Worm (Caenorhabditis elegans) whole organism, young adult: Measurements from ENCODE around the gene srw-39.

Experiments
- B0035.1 ChIP-seq: sonication (generic microtip); optimal IDR thresholded peaks from 2 replicates; lab custom pipeline; 2016; ENCODE audit warnings: missing genetic modification characterization, mild to moderate bottlenecking, missing compliant biosample characterization, missing genotype, missing genetic modification reagents
- B0261.1 ChIP-seq: sonication (generic microtip); optimal IDR thresholded peaks from 2 replicates; lab custom pipeline; 2016; ENCODE audit warnings: mild to moderate bottlenecking, missing genetic modification characterization, moderate library complexity, missing compliant biosample characterization
- B0336.3 ChIP-seq: fragments of 200-800 bp; sonication (Bioruptor generic); IDR thresholded peaks from 2 replicates; pipeline ENCODE4 v1.3.6; 2022; ENCODE audit warnings: missing genetic modification characterization, missing compliant biosample characterization
- F10E7.11 ChIP-seq: sonication (generic microtip); optimal IDR thresholded peaks from 2 replicates; lab custom pipeline; 2017; ENCODE audit warnings: mild to moderate bottlenecking, missing genetic modification characterization, moderate library complexity, missing compliant biosample characterization
- F22D6.2 ChIP-seq: sonication (generic microtip); optimal IDR thresholded peaks from 2 replicates; lab custom pipeline; 2016; ENCODE audit warnings: mild to moderate bottlenecking, missing genetic modification characterization, missing compliant biosample characterization
- F33H1.4 ChIP-seq: fragments of 200-800 bp; sonication (Bioruptor generic); IDR thresholded peaks from 2 replicates; pipeline ENCODE4 v1.3.6; 2022; ENCODE audit warnings: missing genetic modification reagents, missing genetic modification characterization, missing compliant biosample characterization
- F37B4.10 ChIP-seq: fragments of 200-800 bp; sonication (Bioruptor generic); IDR thresholded peaks from 2 replicates; pipeline ENCODE4 v1.3.6; 2022; ENCODE audit warnings: missing genetic modification characterization, missing compliant biosample characterization
- Y53G8AR.9 ChIP-seq: fragments of 200-800 bp; sonication (Bioruptor generic); conservative IDR thresholded peaks from 2 replicates; pipeline ENCODE4 v1.3.6; 2022; ENCODE audit warnings: missing genetic modification reagents, missing genetic modification characterization, missing compliant biosample characterization
- Y79H2A.3 ChIP-seq: fragments of 200-800 bp; sonication (Bioruptor generic); conservative IDR thresholded peaks from 2 replicates; pipeline ENCODE4 v1.3.6; 2022; ENCODE audit warnings: missing genetic modification reagents, missing genetic modification characterization, missing compliant biosample characterization
- ZK185.1 ChIP-seq: sonication (generic microtip); optimal IDR thresholded peaks from 2 replicates; lab custom pipeline; 2016; ENCODE audit warnings: mild to moderate bottlenecking, missing genetic modification characterization, missing compliant biosample characterization; ENCODE audit not compliant: poor library complexity, severe bottlenecking
- aptf-2 ChIP-seq: fragments of 200-800 bp; sonication (Bioruptor generic); conservative IDR thresholded peaks from 2 replicates; pipeline ENCODE4 v1.3.6; 2022; ENCODE audit warnings: missing genetic modification reagents, missing genetic modification characterization, missing compliant biosample characterization
- attf-3 ChIP-seq: fragments of 200-800 bp; sonication (Bioruptor generic); conservative IDR thresholded peaks from 2 replicates; pipeline ENCODE4 v1.3.6; 2022; ENCODE audit warnings: missing genetic modification reagents, missing genetic modification characterization, missing compliant biosample characterization
- bed-2 ChIP-seq: fragments of 200-800 bp; sonication (Bioruptor generic); IDR thresholded peaks from 2 replicates; pipeline ENCODE4 v1.3.6; 2022; ENCODE audit warnings: missing genetic modification reagents, missing genetic modification characterization, missing compliant biosample characterization
- ccch-3 ChIP-seq: fragments of 200-800 bp; sonication (Bioruptor generic); optimal IDR thresholded peaks from 2 replicates; lab custom pipeline; 2018; ENCODE audit warnings: mild to moderate bottlenecking, missing genetic modification characterization, missing compliant biosample characterization
- ceh-27 ChIP-seq: fragments of 200-800 bp; sonication (Bioruptor generic); optimal IDR thresholded peaks from 2 replicates; lab custom pipeline; 2018; ENCODE audit warnings: mild to moderate bottlenecking, missing genetic modification characterization, moderate library complexity, missing compliant biosample characterization
- dpl-1 ChIP-seq: fragments of 150-350 bp; optimal IDR thresholded peaks from 2 replicates; lab custom pipeline; 2014; ENCODE audit warnings: missing biosample characterization, missing genetic modification reagents, missing genetic modification characterization
- egl-18 ChIP-seq: fragments of 200-800 bp; sonication (Bioruptor generic); IDR thresholded peaks from 2 replicates; pipeline ENCODE4 v1.3.6; 2022; ENCODE audit warnings: missing genetic modification reagents, missing genetic modification characterization, missing compliant biosample characterization
- fkh-3 ChIP-seq: sonication (generic microtip); optimal IDR thresholded peaks from 2 replicates; lab custom pipeline; 2016; ENCODE audit warnings: mild to moderate bottlenecking, missing genetic modification characterization, missing compliant biosample characterization
- gei-17 ChIP-seq: fragments of 200-800 bp; sonication (Bioruptor generic); optimal IDR thresholded peaks from 2 replicates; lab custom pipeline; 2018; ENCODE audit warnings: mild to moderate bottlenecking, missing genetic modification characterization, missing compliant biosample characterization
- him-1 ChIP-seq: sonication (generic microtip); optimal IDR thresholded peaks from 2 replicates; lab custom pipeline; 2016; ENCODE audit warnings: missing genotype, missing genetic modification reagents, missing genetic modification characterization, missing compliant biosample characterization
- hmg-20 ChIP-seq: fragments of 200-800 bp; sonication (Bioruptor generic); IDR thresholded peaks from 2 replicates; pipeline ENCODE4 v1.3.6; 2022; ENCODE audit warnings: missing genetic modification reagents, missing genetic modification characterization, missing compliant biosample characterization
- hrde-1 ChIP-seq: sonication (generic microtip); optimal IDR thresholded peaks from 2 replicates; lab custom pipeline; 2016; ENCODE audit warnings: missing genetic modification characterization, mild to moderate bottlenecking, missing compliant biosample characterization, moderate library complexity, missing genotype, missing genetic modification reagents, borderline replicate concordance
- lag-1 ChIP-seq: fragments of 200-800 bp; sonication (Bioruptor generic); IDR thresholded peaks from 2 replicates; pipeline ENCODE4 v1.3.6; 2022; ENCODE audit warnings: missing genetic modification reagents, missing genetic modification characterization, missing compliant biosample characterization
- let-526 ChIP-seq: fragments of 200-800 bp; sonication (Bioruptor generic); IDR thresholded peaks from 2 replicates; pipeline ENCODE4 v1.3.6; 2022; ENCODE audit warnings: missing genetic modification reagents, missing genetic modification characterization, missing compliant biosample characterization
- lin-40 ChIP-seq: sonication (generic microtip); optimal IDR thresholded peaks from 2 replicates; lab custom pipeline; 2016; ENCODE audit warnings: missing genetic modification characterization, mild to moderate bottlenecking, missing compliant biosample characterization, missing genotype, missing genetic modification reagents
- lsl-1 ChIP-seq: fragments of 200-800 bp; sonication (Bioruptor generic); optimal IDR thresholded peaks from 2 replicates; lab custom pipeline; 2018; ENCODE audit warnings: mild to moderate bottlenecking, missing genetic modification characterization, moderate library complexity, missing compliant biosample characterization
- madf-10 ChIP-seq: sonication (generic microtip); optimal IDR thresholded peaks from 2 replicates; lab custom pipeline; 2016; ENCODE audit warnings: mild to moderate bottlenecking, missing genetic modification characterization, missing compliant biosample characterization
- madf-3 ChIP-seq: fragments of 200-800 bp; sonication (Bioruptor generic); IDR thresholded peaks from 2 replicates; pipeline ENCODE4 v1.3.6; 2022; ENCODE audit warnings: missing genetic modification reagents, missing genetic modification characterization, missing compliant biosample characterization
- madf-6 ChIP-seq: fragments of 200-800 bp; sonication (Bioruptor generic); IDR thresholded peaks from 2 replicates; pipeline ENCODE4 v1.3.6; 2022; ENCODE audit warnings: missing genetic modification reagents, missing genetic modification characterization, missing compliant biosample characterization
- madf-8 ChIP-seq: fragments of 200-800 bp; sonication (Bioruptor generic); conservative IDR thresholded peaks from 2 replicates; pipeline ENCODE4 v1.3.6; 2022; ENCODE audit warnings: missing genetic modification reagents, missing genetic modification characterization, missing compliant biosample characterization
- nfyb-1 ChIP-seq: fragments of 200-800 bp; sonication (Bioruptor generic); IDR thresholded peaks from 2 replicates; pipeline ENCODE4 v1.3.6; 2022; ENCODE audit warnings: missing genetic modification reagents, missing genetic modification characterization, missing compliant biosample characterization
- pha-4 ChIP-seq: fragments of 150-350 bp; sonication (generic microtip); optimal IDR thresholded peaks from 2 replicates; lab custom pipeline; 2014; ENCODE audit warnings: missing biosample characterization, missing genetic modification reagents, missing genetic modification characterization
- rec-8 ChIP-seq, 2 experiments: sonication (generic microtip); optimal IDR thresholded peaks; 2 replicates each; lab custom pipeline; 2016; ENCODE audit warnings: mild to moderate bottlenecking in 2 of 2, missing genetic modification characterization in 2 of 2, missing genetic modification reagents in 2 of 2, missing genotype in 2 of 2, missing biosample characterization in 1 of 2, missing compliant biosample characterization in 1 of 2, moderate library complexity in 1 of 2
- repo-1 ChIP-seq: sonication (generic microtip); optimal IDR thresholded peaks from 2 replicates; lab custom pipeline; 2017; ENCODE audit warnings: mild to moderate bottlenecking, missing genetic modification characterization, missing compliant biosample characterization
- sdz-38 ChIP-seq: sonication (generic microtip); optimal IDR thresholded peaks from 2 replicates; lab custom pipeline; 2016; ENCODE audit warnings: missing genotype, missing genetic modification characterization, missing compliant biosample characterization
- snpc-3.4 ChIP-seq: sonication (generic microtip); optimal IDR thresholded peaks from 2 replicates; lab custom pipeline; 2017; ENCODE audit warnings: missing genetic modification characterization, mild to moderate bottlenecking, missing compliant biosample characterization, antibody characterized with exemption, moderate library complexity, missing genotype, missing genetic modification reagents
- tlf-1 ChIP-seq: fragments of 200-800 bp; sonication (Bioruptor generic); optimal IDR thresholded peaks from 2 replicates; lab custom pipeline; 2018; ENCODE audit warnings: mild to moderate bottlenecking, missing genetic modification characterization, missing compliant biosample characterization
- unc-130 ChIP-seq: sonication (generic microtip); optimal IDR thresholded peaks from 2 replicates; lab custom pipeline; 2016; ENCODE audit warnings: missing genetic modification reagents, missing genetic modification characterization, missing compliant biosample characterization
- zfh-2 ChIP-seq: fragments of 200-800 bp; sonication (Bioruptor generic); conservative IDR thresholded peaks from 2 replicates; pipeline ENCODE4 v1.3.6; 2022; ENCODE audit warnings: missing genetic modification reagents, missing genetic modification characterization, missing compliant biosample characterization
- ztf-26 ChIP-seq: sonication (generic microtip); optimal IDR thresholded peaks from 2 replicates; lab custom pipeline; 2017; ENCODE audit warnings: missing genetic modification characterization, missing compliant biosample characterization

The srw-39 gene

ce11 chrV:20162290-20163104, 9.3 kb downstream of the srw-39 start (continued):
- TF ChIP-seq F22D6.2 (tag; lab: Kevin White, UChicago) = no peak
- no peak for TF ChIP-seq lin-40 (tag; lab: Kevin White, UChicago)
- TF ChIP-seq rec-8 (tag; optimal IDR thresholded peaks at IDR 0.05; lab: Kevin White, UChicago) = no peak
- TF ChIP-seq ztf-26 (tag; lab: Kevin White, UChicago) = no peak
- no peak for TF ChIP-seq ccch-3 (GFP tag; lab: Kevin White, UChicago)
- TF ChIP-seq fkh-3 (tag; lab: Kevin White, UChicago) = no peak
- TF ChIP-seq Y79H2A.3 (GFP tag; lab: Robert Waterston, UW) = no peak
- no peak for TF ChIP-seq hrde-1 (tag; lab: Kevin White, UChicago)
- TF ChIP-seq lsl-1 (GFP tag; lab: Kevin White, UChicago) = no peak
- no peak for TF ChIP-seq let-526 (GFP tag; lab: Robert Waterston, UW)
- no peak for TF ChIP-seq F33H1.4 (GFP tag; lab: Robert Waterston, UW)
- TF ChIP-seq madf-10 (tag; lab: Kevin White, UChicago) = peak; percentile 44
- TF ChIP-seq snpc-3.4 (tag; lab: Kevin White, UChicago) = peak; percentile 12
- no peak for TF ChIP-seq ZK185.1 (tag; lab: Kevin White, UChicago)
- TF ChIP-seq F37B4.10 (GFP tag; lab: Robert Waterston, UW) = no peak
- TF ChIP-seq zfh-2 (GFP tag; lab: Robert Waterston, UW) = no peak
- TF ChIP-seq attf-3 (GFP tag; lab: Robert Waterston, UW) = no peak
- TF ChIP-seq B0035.1 (tag; lab: Kevin White, UChicago) = no peak
- no peak for TF ChIP-seq hmg-20
- TF ChIP-seq Y53G8AR.9 = peak; percentile 81
- TF ChIP-seq lag-1 (GFP tag; lab: Robert Waterston, UW) = no peak
- no peak for TF ChIP-seq ceh-27 (GFP tag; lab: Kevin White, UChicago)
- peak; percentile 46 for TF ChIP-seq pha-4 (tag; lab: Kevin White, UChicago)
- no peak for TF ChIP-seq dpl-1 (GFP tag; lab: Kevin White, UChicago)
- no peak for TF ChIP-seq sdz-38
- no peak for TF ChIP-seq bed-2 (GFP tag; lab: Robert Waterston, UW)
- TF ChIP-seq egl-18 (GFP tag; lab: Robert Waterston, UW) = no peak
- TF ChIP-seq aptf-2 (GFP tag; lab: Robert Waterston, UW) = no peak
- no peak for TF ChIP-seq madf-8

ce11 chrV:20161781-20162289, 10.0 kb downstream of the srw-39 start:
- peak; percentile 4; the same call in 1 of the 2 replicates for TF ChIP-seq madf-6 (GFP tag; lab: Robert Waterston, UW)
- no peak for TF ChIP-seq ztf-26 (tag; lab: Kevin White, UChicago)
- TF ChIP-seq pha-4 (tag; lab: Kevin White, UChicago) = no peak
- TF ChIP-seq unc-130 (GFP tag; lab: Kevin White, UChicago) = no peak
- TF ChIP-seq egl-18 (GFP tag; lab: Robert Waterston, UW) = 0 out of 2 replicates have a peak, but pooled peaks have one; percentile 61
- TF ChIP-seq Y79H2A.3 (GFP tag; lab: Robert Waterston, UW) = no peak
- TF ChIP-seq gei-17 = peak; percentile 10
- no peak for TF ChIP-seq him-1 (tag; lab: Kevin White, UChicago)
- no peak for TF ChIP-seq lag-1 (GFP tag; lab: Robert Waterston, UW)
- peak; percentile 64 for TF ChIP-seq repo-1
- 0 out of 2 replicates have a peak, but pooled peaks have one; percentile 82 for TF ChIP-seq Y53G8AR.9
- peak; percentile 74 for TF ChIP-seq B0336.3 (GFP tag; lab: Robert Waterston, UW)
- TF ChIP-seq fkh-3 (tag; lab: Kevin White, UChicago) = peak; percentile 14
- no peak for TF ChIP-seq B0261.1 (tag; lab: Kevin White, UChicago)
- TF ChIP-seq F10E7.11 (tag; lab: Kevin White, UChicago) = no peak
- TF ChIP-seq nfyb-1 (GFP tag; lab: Robert Waterston, UW) = 0 out of 2 replicates have a peak, but pooled peaks have one; percentile 22
- TF ChIP-seq madf-3 = no peak
- peak; percentile 37 for TF ChIP-seq tlf-1 (GFP tag; lab: Kevin White, UChicago)
